Worm (Caenorhabditis elegans) whole organism, L1 larva: ENCODE measurements around the gene klf-3.

Experiments
- C04F5.9 ChIP-seq: sonication (generic microtip); optimal IDR thresholded peaks from 2 replicates; lab custom pipeline; 2016; ENCODE audit warnings: missing genetic modification characterization, missing compliant biosample characterization
- C34B4.2 ChIP-seq: sonication (generic microtip); optimal IDR thresholded peaks from 2 replicates; lab custom pipeline; 2017; ENCODE audit warnings: mild to moderate bottlenecking, missing genetic modification characterization, missing compliant biosample characterization
- ama-1 ChIP-seq: fragments of 150-350 bp; optimal IDR thresholded peaks from 2 replicates; lab custom pipeline; 2014
- blmp-1 ChIP-seq: fragments of 150-350 bp; optimal IDR thresholded peaks from 2 replicates; lab custom pipeline; 2014; ENCODE audit warnings: missing biosample characterization, missing genetic modification characterization
- ceh-63 ChIP-seq: fragments of 200-800 bp; sonication (Bioruptor generic); optimal IDR thresholded peaks from 2 replicates; lab custom pipeline; 2018; ENCODE audit warnings: mild to moderate bottlenecking, missing genetic modification characterization, missing compliant biosample characterization
- ceh-8 ChIP-seq: fragments of 200-800 bp; sonication (Bioruptor generic); optimal IDR thresholded peaks from 2 replicates; lab custom pipeline; 2018; ENCODE audit warnings: mild to moderate bottlenecking, missing genetic modification characterization, moderate library complexity, missing compliant biosample characterization
- ceh-82 ChIP-seq, 3 experiments: fragments of 150-350 bp in 1 of 3; sonication (generic microtip) in 2 of 3; optimal IDR thresholded peaks; 2 replicates each; lab custom pipeline; 2014 to 2017; ENCODE audit warnings: missing biosample characterization in 3 of 3, missing genetic modification characterization in 3 of 3
- ceh-90 ChIP-seq: sonication (generic microtip); optimal IDR thresholded peaks from 2 replicates; lab custom pipeline; 2016; ENCODE audit warnings: missing genetic modification characterization, missing compliant biosample characterization
- ces-1 ChIP-seq: fragments of 150-350 bp; optimal IDR thresholded peaks from 2 replicates; lab custom pipeline; 2014; ENCODE audit warnings: missing biosample characterization, missing genetic modification reagents, missing genetic modification characterization
- dsc-1 ChIP-seq: sonication (generic microtip); optimal IDR thresholded peaks from 2 replicates; lab custom pipeline; 2016; ENCODE audit warnings: mild to moderate bottlenecking, missing genetic modification characterization, missing compliant biosample characterization
- efl-1 ChIP-seq, 4 experiments: fragments of 150-350 bp; optimal IDR thresholded peaks in 3 of 4; peaks in 1 of 4; 1 replicate in 1 of 4; 2 replicates in 3 of 4; lab custom pipeline; 2014; ENCODE audit warnings: missing biosample characterization in 2 of 4, missing genetic modification characterization in 2 of 4, missing genetic modification reagents in 2 of 4
- efl-3 ChIP-seq: fragments of 200-800 bp; sonication (Bioruptor generic); optimal IDR thresholded peaks from 2 replicates; lab custom pipeline; 2018; ENCODE audit warnings: mild to moderate bottlenecking, missing genetic modification characterization, missing compliant biosample characterization
- egl-27 ChIP-seq, 2 experiments: fragments of 150-350 bp in 1 of 2; sonication (generic microtip); optimal IDR thresholded peaks; 3 replicates each; lab custom pipeline; 2017 to 2018; ENCODE audit warnings: missing biosample characterization in 2 of 2, missing genetic modification characterization in 2 of 2, missing genetic modification reagents in 2 of 2
- elt-2 ChIP-seq: sonication (generic microtip); optimal IDR thresholded peaks from 2 replicates; lab custom pipeline; 2016; ENCODE audit warnings: missing genetic modification characterization, mild to moderate bottlenecking, inconsistent platforms, missing compliant biosample characterization, missing genetic modification reagents
- elt-3 ChIP-seq, 6 experiments: fragments of 150-350 bp in 1 of 6; sonication (generic microtip); optimal IDR thresholded peaks; 2 replicates each; lab custom pipeline; 2017 to 2018; ENCODE audit warnings: missing biosample characterization in 6 of 6, missing genetic modification characterization in 6 of 6, inconsistent platforms in 1 of 6
- ets-5 ChIP-seq: fragments of 200-800 bp; sonication (Bioruptor generic); IDR thresholded peaks from 2 replicates; pipeline ENCODE4 v1.3.6; 2022; ENCODE audit warnings: missing genetic modification characterization, missing compliant biosample characterization
- fkh-4 ChIP-seq: sonication (generic microtip); optimal IDR thresholded peaks from 2 replicates; lab custom pipeline; 2016; ENCODE audit warnings: missing compliant biosample characterization, missing genetic modification characterization, borderline replicate concordance
- grh-1 ChIP-seq: fragments of 200-800 bp; sonication (Bioruptor generic); IDR thresholded peaks from 2 replicates; pipeline ENCODE4 v1.3.6; 2022; ENCODE audit warnings: missing genetic modification reagents, missing genetic modification characterization, missing compliant biosample characterization
- hlh-17 ChIP-seq: fragments of 200-800 bp; sonication (Bioruptor generic); optimal IDR thresholded peaks from 2 replicates; lab custom pipeline; 2018; ENCODE audit warnings: missing genetic modification characterization, mild to moderate bottlenecking, missing compliant biosample characterization, moderate library complexity, borderline replicate concordance
- hlh-4 ChIP-seq: sonication (generic microtip); optimal IDR thresholded peaks from 2 replicates; lab custom pipeline; 2016; ENCODE audit warnings: mild to moderate bottlenecking, missing genetic modification characterization, missing compliant biosample characterization
- hpl-2 ChIP-seq: fragments of 150-350 bp; optimal IDR thresholded peaks from 2 replicates; lab custom pipeline; 2014; ENCODE audit warnings: missing biosample characterization, missing genetic modification reagents, missing genetic modification characterization
- irx-1 ChIP-seq: sonication (generic microtip); optimal IDR thresholded peaks from 2 replicates; lab custom pipeline; 2016; ENCODE audit warnings: missing genetic modification characterization, missing compliant biosample characterization
- lin-15B ChIP-seq: fragments of 150-350 bp; sonication (generic microtip); optimal IDR thresholded peaks from 3 replicates; lab custom pipeline; 2014; ENCODE audit warnings: missing biosample characterization, missing genetic modification characterization
- lin-35 ChIP-seq, 2 experiments: fragments of 150-350 bp; optimal IDR thresholded peaks; 2 replicates each; lab custom pipeline; 2014; ENCODE audit warnings: missing biosample characterization in 2 of 2, missing genetic modification characterization in 2 of 2, missing genetic modification reagents in 2 of 2
- lir-3 ChIP-seq: sonication (generic microtip); optimal IDR thresholded peaks from 2 replicates; lab custom pipeline; 2016; ENCODE audit warnings: mild to moderate bottlenecking, missing genetic modification characterization, moderate library complexity, missing compliant biosample characterization; ENCODE audit not compliant: poor library complexity
- mab-9 ChIP-seq: fragments of 200-800 bp; sonication (Bioruptor generic); IDR thresholded peaks from 2 replicates; pipeline ENCODE4 v1.3.6; 2022; ENCODE audit warnings: missing genetic modification reagents, missing genetic modification characterization, missing compliant biosample characterization
- mdl-1 ChIP-seq, 2 experiments: fragments of 150-350 bp; optimal IDR thresholded peaks; 2 replicates each; lab custom pipeline; 2014 to 2017; ENCODE audit warnings: missing biosample characterization in 2 of 2, missing genetic modification characterization in 2 of 2, inconsistent platforms in 1 of 2
- mef-2 ChIP-seq: fragments of 150-350 bp; optimal IDR thresholded peaks from 2 replicates; lab custom pipeline; 2014; ENCODE audit warnings: missing biosample characterization, missing genetic modification characterization
- mep-1 ChIP-seq: fragments of 150-350 bp; optimal IDR thresholded peaks from 2 replicates; lab custom pipeline; 2014; ENCODE audit warnings: missing biosample characterization, missing genetic modification characterization
- nhr-12 ChIP-seq: sonication (generic microtip); optimal IDR thresholded peaks from 2 replicates; lab custom pipeline; 2017; ENCODE audit warnings: missing biosample characterization, missing genetic modification characterization
- nhr-20 ChIP-seq: sonication (generic microtip); optimal IDR thresholded peaks from 2 replicates; lab custom pipeline; 2016; ENCODE audit warnings: mild to moderate bottlenecking, missing genetic modification characterization, missing compliant biosample characterization
- nhr-237 ChIP-seq: fragments of 150-350 bp; optimal IDR thresholded peaks from 2 replicates; lab custom pipeline; 2014; ENCODE audit warnings: missing biosample characterization, missing genetic modification characterization
- nhr-28 ChIP-seq: fragments of 150-350 bp; optimal IDR thresholded peaks from 2 replicates; lab custom pipeline; 2014; ENCODE audit warnings: missing biosample characterization, missing genetic modification characterization
- nhr-47 ChIP-seq: sonication (generic microtip); optimal IDR thresholded peaks from 2 replicates; lab custom pipeline; 2016; ENCODE audit warnings: mild to moderate bottlenecking, missing genetic modification characterization, moderate library complexity, missing compliant biosample characterization
- nhr-90 ChIP-seq: sonication (generic microtip); optimal IDR thresholded peaks from 2 replicates; lab custom pipeline; 2016; ENCODE audit warnings: mild to moderate bottlenecking, missing genetic modification characterization, missing compliant biosample characterization; ENCODE audit not compliant: poor library complexity
- pqm-1 ChIP-seq: sonication (generic microtip); optimal IDR thresholded peaks from 3 replicates; lab custom pipeline; 2017; ENCODE audit warnings: missing biosample characterization, missing genetic modification characterization
- rnt-1 ChIP-seq: sonication (generic microtip); optimal IDR thresholded peaks from 2 replicates; lab custom pipeline; 2016; ENCODE audit warnings: mild to moderate bottlenecking, missing genetic modification characterization, moderate library complexity, missing compliant biosample characterization
- skn-1 ChIP-seq: fragments of 150-350 bp; optimal IDR thresholded peaks from 2 replicates; lab custom pipeline; 2014; ENCODE audit warnings: missing biosample characterization, missing genetic modification characterization
- snpc-4 ChIP-seq: fragments of 150-350 bp; optimal IDR thresholded peaks from 2 replicates; lab custom pipeline; 2014; ENCODE audit warnings: missing biosample characterization, missing genetic modification characterization
- snu-23 ChIP-seq: sonication (generic microtip); optimal IDR thresholded peaks from 2 replicates; lab custom pipeline; 2016; ENCODE audit warnings: missing genetic modification characterization, missing compliant biosample characterization
- sox-4 ChIP-seq: sonication (generic microtip); optimal IDR thresholded peaks from 2 replicates; lab custom pipeline; 2016; ENCODE audit warnings: missing genetic modification characterization, missing compliant biosample characterization
- sptf-1 ChIP-seq: fragments of 150-350 bp; optimal IDR thresholded peaks from 2 replicates; lab custom pipeline; 2014; ENCODE audit warnings: missing biosample characterization, missing genetic modification characterization
- swsn-7 ChIP-seq: sonication (generic microtip); optimal IDR thresholded peaks from 2 replicates; lab custom pipeline; 2016; ENCODE audit warnings: missing genetic modification characterization, missing compliant biosample characterization
- unc-130 ChIP-seq: fragments of 150-350 bp; optimal IDR thresholded peaks from 2 replicates; lab custom pipeline; 2017; ENCODE audit warnings: missing biosample characterization, missing genetic modification characterization, inconsistent platforms
- unc-30 ChIP-seq: sonication (generic microtip); optimal IDR thresholded peaks from 2 replicates; lab custom pipeline; 2017; ENCODE audit warnings: missing biosample characterization, missing genetic modification characterization
- unc-62 ChIP-seq: fragments of 150-350 bp; optimal IDR thresholded peaks from 2 replicates; lab custom pipeline; 2014; ENCODE audit warnings: missing biosample characterization, missing genetic modification reagents, missing genetic modification characterization
- unc-86 ChIP-seq: sonication (generic microtip); optimal IDR thresholded peaks from 2 replicates; lab custom pipeline; 2016; ENCODE audit warnings: missing genetic modification characterization, missing compliant biosample characterization
- unc-98 ChIP-seq: fragments of 200-800 bp; sonication (Bioruptor generic); IDR thresholded peaks from 2 replicates; pipeline ENCODE4 v1.3.6; 2022; ENCODE audit warnings: missing genetic modification characterization, missing compliant biosample characterization
- vab-15 ChIP-seq: sonication (generic microtip); optimal IDR thresholded peaks from 2 replicates; lab custom pipeline; 2017; ENCODE audit warnings: missing genotype, mild to moderate bottlenecking, missing genetic modification characterization, missing compliant biosample characterization
- zip-4 ChIP-seq: fragments of 200-800 bp; sonication (Bioruptor generic); optimal IDR thresholded peaks from 2 replicates; lab custom pipeline; 2018; ENCODE audit warnings: mild to moderate bottlenecking, missing genetic modification characterization, moderate library complexity, missing compliant biosample characterization
- ztf-11 ChIP-seq, 2 experiments: sonication (generic microtip); optimal IDR thresholded peaks; 2 replicates each; lab custom pipeline; 2016 to 2017; ENCODE audit warnings: missing genetic modification characterization in 2 of 2, missing biosample characterization in 1 of 2, missing compliant biosample characterization in 1 of 2

The klf-3 gene

DNA sequence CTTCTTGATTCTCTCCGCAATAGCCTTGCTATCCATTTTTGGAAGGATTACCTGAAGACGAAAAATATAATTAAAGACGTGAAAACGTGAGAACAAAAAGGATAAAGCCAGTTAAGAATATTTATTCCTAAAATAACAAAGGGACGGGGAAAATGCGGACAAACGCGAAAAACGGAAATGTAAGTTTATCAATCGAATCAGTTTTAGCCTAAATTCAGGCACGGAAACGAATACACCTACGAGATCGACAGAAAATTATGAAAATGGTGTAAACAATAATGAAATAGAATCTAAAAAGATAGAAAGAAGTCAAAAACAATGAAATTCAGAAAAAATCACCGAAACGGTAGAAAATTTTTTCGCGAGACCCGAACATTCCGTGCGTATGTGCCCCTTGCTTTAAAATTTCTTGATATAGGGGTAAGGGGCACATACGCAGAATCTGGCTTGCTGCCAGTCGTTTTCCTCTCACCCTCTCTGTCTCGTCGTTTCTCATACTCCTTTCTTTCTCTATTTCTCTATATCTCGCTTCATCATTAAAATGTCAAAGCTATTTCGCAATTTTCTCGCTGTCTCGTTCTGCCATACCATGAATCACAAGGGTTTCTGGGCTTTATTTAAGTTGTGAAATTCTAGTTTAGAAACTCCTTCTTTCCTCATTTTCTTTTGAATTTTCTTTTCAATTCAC is 27.9 kb upstream of the klf-3 start, which contains the start of gene icd-1:
icd-1 (minus strand) TSS at position 51 of the 688 bp plus-strand sequence.
- TF ChIP-seq unc-98: peak; percentile 82
- peak; percentile 65 for TF ChIP-seq mab-9 (GFP tag; lab: Robert Waterston, UW)
- peak; percentile 94 for TF ChIP-seq mep-1 (tag; lab: Kevin White, UChicago)
- TF ChIP-seq ces-1 (GFP tag; lab: Kevin White, UChicago): no peak
- no peak for TF ChIP-seq C34B4.2 (tag; lab: Kevin White, UChicago)
- TF ChIP-seq lin-15B: peak; percentile 71
- peak; percentile 99 for TF ChIP-seq zip-4 (GFP tag; lab: Kevin White, UChicago)
- TF ChIP-seq mdl-1 (tag; optimal IDR thresholded peaks at IDR 0.05; lab: Kevin White, UChicago): peak; percentile 45 to 89
- TF ChIP-seq unc-62: no peak
- peak in 1 of 2 experiments; percentile 82 for TF ChIP-seq egl-27 (tag; optimal IDR thresholded peaks at IDR 0.05; lab: Kevin White, UChicago)
- no peak for TF ChIP-seq nhr-28 (tag; lab: Kevin White, UChicago)
- no peak for TF ChIP-seq ets-5 (GFP tag; lab: Robert Waterston, UW)
- TF ChIP-seq lin-35 (GFP tag; optimal IDR thresholded peaks at IDR 0.05; lab: Kevin White, UChicago): peak; percentile 84 to 87
- TF ChIP-seq snu-23 (GFP tag; lab: Kevin White, UChicago): peak; percentile 99
- peak; percentile 92 for TF ChIP-seq rnt-1 (tag; lab: Kevin White, UChicago)
- TF ChIP-seq vab-15: no peak
- TF ChIP-seq hlh-4 (tag; lab: Kevin White, UChicago): no peak
- peak; percentile 83 for TF ChIP-seq snpc-4
- peak; percentile 88 for TF ChIP-seq irx-1 (tag; lab: Kevin White, UChicago)
- peak; percentile 44 for TF ChIP-seq sox-4 (tag; lab: Kevin White, UChicago)
- TF ChIP-seq C04F5.9: peak; percentile 70
- peak in 5 of 6 experiments; percentile 50 to 93 (median 68) for TF ChIP-seq elt-3 (tag; optimal IDR thresholded peaks at IDR 0.05; lab: Kevin White, UChicago)
- no peak for TF ChIP-seq sptf-1 (tag; lab: Kevin White, UChicago)
- TF ChIP-seq ceh-8 (GFP tag; lab: Kevin White, UChicago): peak; percentile 80
- peak; percentile 84 for TF ChIP-seq elt-2 (tag; lab: Kevin White, UChicago)
- peak; percentile 98 for TF ChIP-seq swsn-7 (tag; lab: Kevin White, UChicago)
- no peak for TF ChIP-seq efl-3 (GFP tag; lab: Kevin White, UChicago)
- peak; percentile 93 to 96 for TF ChIP-seq efl-1 (optimal IDR thresholded peaks at IDR 0.05; lab: Kevin White, UChicago)
- TF ChIP-seq efl-1 (GFP tag; optimal IDR thresholded peaks at IDR 0.05 in 1 of 2; lab: Kevin White, UChicago): peak; percentile 73 to 98
- TF ChIP-seq ceh-63: no peak
- no peak for TF ChIP-seq nhr-12 (tag; lab: Kevin White, UChicago)
- TF ChIP-seq pqm-1 (tag; lab: Kevin White, UChicago): no peak
- TF ChIP-seq grh-1 (GFP tag; lab: Robert Waterston, UW): peak; percentile 95
- TF ChIP-seq lir-3: peak; percentile 89
- peak; percentile 91 for TF ChIP-seq hpl-2
- TF ChIP-seq unc-30 (tag; lab: Kevin White, UChicago): no peak
- peak; percentile 98 for TF ChIP-seq nhr-20
- peak; percentile 74 for TF ChIP-seq unc-130 (tag; lab: Kevin White, UChicago)
- TF ChIP-seq mef-2 (tag; lab: Kevin White, UChicago): peak; percentile 67
- peak; percentile 95 for TF ChIP-seq unc-86
- TF ChIP-seq nhr-47 (tag; lab: Kevin White, UChicago): peak; percentile 97
- peak; percentile 80 for TF ChIP-seq skn-1 (tag; lab: Kevin White, UChicago)
- TF ChIP-seq nhr-90 (tag; lab: Kevin White, UChicago): peak; percentile 94
- TF ChIP-seq ceh-82 (tag; optimal IDR thresholded peaks at IDR 0.05; lab: Kevin White, UChicago): peak; percentile 91 to 95 (median 93)
- TF ChIP-seq dsc-1 (tag; lab: Kevin White, UChicago): peak; percentile 94
- peak; percentile 93 for TF ChIP-seq nhr-237 (tag; lab: Kevin White, UChicago)
- TF ChIP-seq blmp-1 (tag; lab: Kevin White, UChicago): peak; percentile 79
- TF ChIP-seq ztf-11 (tag; optimal IDR thresholded peaks at IDR 0.05; lab: Kevin White, UChicago): peak in 1 of 2 experiments; percentile 85
- TF ChIP-seq hlh-17: no peak
- TF ChIP-seq fkh-4 (tag; lab: Kevin White, UChicago): peak; percentile 66
- TF ChIP-seq ceh-90 (tag; lab: Kevin White, UChicago): peak; percentile 28
- peak; percentile 43 for TF ChIP-seq ama-1 (lab: Kevin White, UChicago)
